Fruit fly (Drosophila melanogaster) whole organism, embryonic: Measurements from ENCODE around the gene wisp.

Experiments
- B-H1 ChIP-seq: fragments of 200-800 bp; sonication (Bioruptor generic); IDR thresholded peaks from 3 replicates; pipeline ENCODE4 v1.3.6; 2022; ENCODE audit warnings: missing biosample characterization, missing genetic modification characterization
- CG10431 ChIP-seq: fragments of 200-800 bp; sonication (Bioruptor generic); optimal IDR thresholded peaks from 3 replicates; lab custom pipeline; 2018; ENCODE audit warnings: missing biosample characterization, mild to moderate bottlenecking, missing genetic modification characterization
- CG10979 ChIP-seq: fragments of 200-800 bp; sonication (Bioruptor generic); optimal IDR thresholded peaks from 2 replicates; lab custom pipeline; 2018; ENCODE audit warnings: missing biosample characterization, mild to moderate bottlenecking, missing genetic modification characterization, moderate library complexity
- CG11695 ChIP-seq: fragments of 200-800 bp; sonication (Bioruptor generic); IDR thresholded peaks from 3 replicates; pipeline ENCODE4 v1.3.6; 2022; ENCODE audit warnings: missing biosample characterization, missing genetic modification characterization
- CG12071 ChIP-seq: fragments of 200-800 bp; sonication (Bioruptor generic); optimal IDR thresholded peaks from 3 replicates; lab custom pipeline; 2018; ENCODE audit warnings: missing biosample characterization, mild to moderate bottlenecking, missing genetic modification characterization
- CG12155 ChIP-seq: fragments of 200-800 bp; sonication (Bioruptor generic); optimal IDR thresholded peaks from 3 replicates; lab custom pipeline; 2016; ENCODE audit warnings: missing biosample characterization, missing genetic modification characterization
- CG12391 ChIP-seq: fragments of 200-800 bp; sonication (Bioruptor generic); optimal IDR thresholded peaks from 3 replicates; lab custom pipeline; 2018; ENCODE audit warnings: missing biosample characterization, mild to moderate bottlenecking, missing genetic modification characterization, moderate library complexity
- CG12744 ChIP-seq: fragments of 200-800 bp; sonication (Bioruptor generic); optimal IDR thresholded peaks from 2 replicates; lab custom pipeline; 2016; ENCODE audit warnings: missing biosample characterization, missing genetic modification characterization
- CG12942 ChIP-seq: fragments of 200-800 bp; sonication (Bioruptor generic); optimal IDR thresholded peaks from 3 replicates; lab custom pipeline; 2016; ENCODE audit warnings: missing biosample characterization, missing genetic modification characterization
- CG13123 ChIP-seq: fragments of 200-800 bp; sonication (Bioruptor generic); optimal IDR thresholded peaks from 2 replicates; lab custom pipeline; 2016; ENCODE audit warnings: missing biosample characterization, missing genetic modification characterization
- CG17612 ChIP-seq: fragments of 200-800 bp; sonication (Bioruptor generic); IDR thresholded peaks from 2 replicates; pipeline ENCODE4 v1.3.6; 2022; ENCODE audit warnings: missing biosample characterization, missing genetic modification characterization
- CG31441 ChIP-seq: fragments of 200-800 bp; sonication (Bioruptor generic); IDR thresholded peaks from 2 replicates; pipeline ENCODE4 v1.3.6; 2022; ENCODE audit warnings: missing biosample characterization, missing genetic modification characterization
- CG34422 ChIP-seq: fragments of 200-800 bp; sonication (Bioruptor generic); IDR thresholded peaks from 3 replicates; pipeline ENCODE4 v1.3.6; 2022; ENCODE audit warnings: missing biosample characterization, missing genetic modification characterization
- CG4854 ChIP-seq: fragments of 200-800 bp; sonication (Bioruptor generic); optimal IDR thresholded peaks from 2 replicates; lab custom pipeline; 2016; ENCODE audit warnings: missing biosample characterization, missing genetic modification characterization, inconsistent platforms
- CG7271 ChIP-seq: fragments of 200-800 bp; sonication (Bioruptor generic); optimal IDR thresholded peaks from 2 replicates; lab custom pipeline; 2018; ENCODE audit warnings: missing biosample characterization, mild to moderate bottlenecking, missing genetic modification characterization, moderate library complexity
- CkIIα-i1 ChIP-seq: fragments of 200-800 bp; sonication (Bioruptor generic); IDR thresholded peaks from 2 replicates; pipeline ENCODE4 v1.3.6; 2022; ENCODE audit warnings: missing biosample characterization, missing genetic modification characterization
- Dip2 ChIP-seq: fragments of 200-800 bp; sonication (Bioruptor generic); IDR thresholded peaks from 2 replicates; pipeline ENCODE4 v1.3.6; 2022; ENCODE audit warnings: missing biosample characterization, missing genetic modification characterization
- Eip74EF ChIP-seq, 2 experiments: fragments of 200-800 bp in 1 of 2; fragments of >200 bp in 1 of 2; sonication (Bioruptor generic) in 1 of 2; optimal IDR thresholded peaks; 2 replicates each; lab custom pipeline; 2017 to 2019; ENCODE audit warnings: missing biosample characterization in 2 of 2, missing genetic modification characterization in 2 of 2, mild to moderate bottlenecking in 1 of 2, moderate library complexity in 1 of 2
- Fer1 ChIP-seq: fragments of 200-800 bp; sonication (Bioruptor generic); optimal IDR thresholded peaks from 2 replicates; lab custom pipeline; 2017; ENCODE audit warnings: missing biosample characterization, mild to moderate bottlenecking, missing genetic modification characterization
- Gsc ChIP-seq: fragments of 200-800 bp; sonication (Bioruptor generic); IDR thresholded peaks from 2 replicates; pipeline ENCODE4 v1.3.6; 2022; ENCODE audit warnings: missing biosample characterization, missing genetic modification characterization
- MBD-R2 ChIP-seq: fragments of 200-800 bp; sonication (Bioruptor generic); IDR thresholded peaks from 2 replicates; pipeline ENCODE4 v1.3.6; 2022; ENCODE audit warnings: missing biosample characterization, missing genetic modification characterization
- Med ChIP-seq: fragments of 200-800 bp; sonication (Bioruptor generic); peaks from one replicate; lab custom pipeline; 2016; ENCODE audit warnings: missing biosample characterization, missing genetic modification characterization, mild to moderate bottlenecking, inconsistent platforms, moderate library complexity
- NK7.1 ChIP-seq: fragments of 200-800 bp; sonication (Bioruptor generic); optimal IDR thresholded peaks from 3 replicates; lab custom pipeline; 2016; ENCODE audit warnings: missing biosample characterization, missing genetic modification characterization
- NfI ChIP-seq: fragments of 200-800 bp; sonication (Bioruptor generic); optimal IDR thresholded peaks from 3 replicates; lab custom pipeline; 2018; ENCODE audit warnings: missing biosample characterization, mild to moderate bottlenecking, missing genetic modification characterization, moderate library complexity
- Opbp ChIP-seq: fragments of 200-800 bp; sonication (Bioruptor generic); IDR thresholded peaks from 3 replicates; pipeline ENCODE4 v1.3.6; 2022; ENCODE audit warnings: missing biosample characterization, missing genetic modification characterization; ENCODE audit not compliant: partially characterized antibody
- Tbp ChIP-seq: fragments of >200 bp; optimal IDR thresholded peaks from 2 replicates; lab custom pipeline; 2018; ENCODE audit warnings: missing biosample characterization, missing genetic modification characterization
- Xrp1 ChIP-seq: fragments of 200-800 bp; sonication (Bioruptor generic); IDR thresholded peaks from 2 replicates; pipeline ENCODE4 v1.3.6; 2022; ENCODE audit warnings: missing biosample characterization, missing genetic modification characterization
- bab2 ChIP-seq: fragments of 200-800 bp; sonication (Bioruptor generic); optimal IDR thresholded peaks from 2 replicates; lab custom pipeline; 2016; ENCODE audit warnings: missing biosample characterization, missing genetic modification characterization
- chinmo ChIP-seq: fragments of 200-800 bp; sonication (Bioruptor generic); IDR thresholded peaks from 4 replicates; pipeline ENCODE4 v1.3.6; 2022; ENCODE audit warnings: missing biosample characterization, missing genetic modification characterization; ENCODE audit not compliant: partially characterized antibody
- esg ChIP-seq: fragments of 200-800 bp; sonication (Bioruptor generic); conservative IDR thresholded peaks from 2 replicates; pipeline ENCODE4 v1.3.6; 2022; ENCODE audit warnings: missing biosample characterization, missing genetic modification characterization
- fd64A ChIP-seq: fragments of 200-800 bp; sonication (Bioruptor generic); optimal IDR thresholded peaks from 3 replicates; lab custom pipeline; 2018; ENCODE audit warnings: missing biosample characterization, mild to moderate bottlenecking, missing genetic modification characterization
- lmd ChIP-seq: fragments of 200-800 bp; sonication (Bioruptor generic); IDR thresholded peaks from 2 replicates; pipeline ENCODE4 v1.3.6; 2022; ENCODE audit warnings: missing biosample characterization, missing genetic modification characterization
- p53 ChIP-seq: fragments of 200-800 bp; sonication (Bioruptor generic); optimal IDR thresholded peaks from 2 replicates; lab custom pipeline; 2016; ENCODE audit warnings: missing biosample characterization, missing genetic modification characterization
- pum ChIP-seq: fragments of 200-800 bp; sonication (Bioruptor generic); optimal IDR thresholded peaks from 2 replicates; lab custom pipeline; 2016; ENCODE audit warnings: missing biosample characterization, missing genetic modification characterization
- salm ChIP-seq: fragments of 200-800 bp; sonication (Bioruptor generic); optimal IDR thresholded peaks from 2 replicates; lab custom pipeline; 2018; ENCODE audit warnings: missing biosample characterization, mild to moderate bottlenecking, missing genetic modification characterization
- sima ChIP-seq: fragments of 200-800 bp; sonication (Bioruptor generic); optimal IDR thresholded peaks from 2 replicates; lab custom pipeline; 2016; ENCODE audit warnings: missing biosample characterization, missing genetic modification characterization
- slbo ChIP-seq: fragments of 200-800 bp; sonication (Bioruptor generic); IDR thresholded peaks from 2 replicates; pipeline ENCODE4 v1.3.6; 2022; ENCODE audit warnings: missing biosample characterization, missing genetic modification characterization
- so ChIP-seq: fragments of 200-800 bp; sonication (Bioruptor generic); IDR thresholded peaks from 3 replicates; pipeline ENCODE4 v1.3.6; 2022; ENCODE audit warnings: missing biosample characterization, missing genetic modification characterization
- ttk ChIP-seq: fragments of 200-800 bp; sonication (Bioruptor generic); IDR thresholded peaks from 2 replicates; pipeline ENCODE4 v2.1.2; 2022; ENCODE audit warnings: missing biosample characterization, missing genetic modification characterization
- tup ChIP-seq: fragments of 200-800 bp; sonication (Bioruptor generic); optimal IDR thresholded peaks from 2 replicates; lab custom pipeline; 2016; ENCODE audit warnings: missing biosample characterization, mild to moderate bottlenecking, missing genetic modification characterization, moderate library complexity
- unc-4 ChIP-seq: fragments of 200-800 bp; sonication (Bioruptor generic); IDR thresholded peaks from 2 replicates; pipeline ENCODE4 v1.3.6; 2022; ENCODE audit warnings: missing biosample characterization, missing genetic modification characterization; ENCODE audit not compliant: partially characterized antibody
- vnd ChIP-seq: fragments of 200-800 bp; sonication (Bioruptor generic); IDR thresholded peaks from 3 replicates; pipeline ENCODE4 v1.3.6; 2022; ENCODE audit warnings: missing biosample characterization, missing genetic modification characterization; ENCODE audit not compliant: partially characterized antibody
- wek ChIP-seq: fragments of 200-800 bp; sonication (Bioruptor generic); optimal IDR thresholded peaks from 3 replicates; lab custom pipeline; 2018; ENCODE audit warnings: missing biosample characterization, mild to moderate bottlenecking, missing genetic modification characterization, moderate library complexity
- zf30C ChIP-seq: fragments of 200-800 bp; sonication (Bioruptor generic); optimal IDR thresholded peaks from 3 replicates; lab custom pipeline; 2018; ENCODE audit warnings: missing biosample characterization, mild to moderate bottlenecking, missing genetic modification characterization

wisp gene

dm6 chrX:11920959-11921358, 27.2 kb downstream of the wisp start (continued):
- TF ChIP-seq lmd (GFP tag; lab: Robert Waterston, UW) = peak; percentile 91
- TF ChIP-seq unc-4 = no peak
- TF ChIP-seq CG10431 (GFP tag; lab: Kevin White, UChicago) = peak; percentile 71
- TF ChIP-seq pum (GFP tag; lab: Kevin White, UChicago) = peak; percentile 74
- peak; percentile 60 for TF ChIP-seq NK7.1 (GFP tag; lab: Kevin White, UChicago)
- TF ChIP-seq CG7271 (tag; lab: Kevin White, UChicago) = peak; percentile 8
- TF ChIP-seq CkIIα-i1 (GFP tag; lab: Robert Waterston, UW) = no peak
- TF ChIP-seq Opbp (GFP tag; lab: Robert Waterston, UW) = no peak
- peak; percentile 93; the same call in 2 of the 3 replicates for TF ChIP-seq CG11695 (GFP tag; lab: Robert Waterston, UW)
- peak; percentile 71 for TF ChIP-seq fd64A (GFP tag; lab: Kevin White, UChicago)
- TF ChIP-seq chinmo (GFP tag; lab: Robert Waterston, UW) = no peak
- TF ChIP-seq ttk (GFP tag; lab: Robert Waterston, UW) = peak; percentile 87
- TF ChIP-seq B-H1 (GFP tag; lab: Robert Waterston, UW) = peak; percentile 79
- TF ChIP-seq Gsc (GFP tag; lab: Robert Waterston, UW) = peak; percentile 35; the same call in 1 of the 2 replicates
- peak; percentile 62 for TF ChIP-seq CG17612 (GFP tag; lab: Robert Waterston, UW)
- TF ChIP-seq Xrp1 (GFP tag; lab: Robert Waterston, UW) = peak; percentile 89
- no peak for TF ChIP-seq p53 (GFP tag; lab: Kevin White, UChicago)
- TF ChIP-seq Med (GFP tag; lab: Kevin White, UChicago) = peak; percentile 93
- peak; percentile 92 for TF ChIP-seq Fer1 (GFP tag; lab: Kevin White, UChicago)
- peak; percentile 96 for TF ChIP-seq CG31441 (GFP tag; lab: Robert Waterston, UW)
- TF ChIP-seq CG13123 = peak; percentile 70
- peak; percentile 62 for TF ChIP-seq CG12744 (GFP tag; lab: Kevin White, UChicago)
- peak; percentile 92 for TF ChIP-seq CG10979 (tag; lab: Kevin White, UChicago)
- TF ChIP-seq bab2 (GFP tag; lab: Kevin White, UChicago) = peak; percentile 84
- TF ChIP-seq salm (tag; lab: Kevin White, UChicago) = peak; percentile 84
- peak in 1 of 2 experiments; percentile 95 for TF ChIP-seq Eip74EF (GFP tag; optimal IDR thresholded peaks at IDR 0.05; lab: Kevin White, UChicago)
- TF ChIP-seq zf30C (GFP tag; lab: Kevin White, UChicago) = peak; percentile 78
- peak; percentile 87 for TF ChIP-seq NfI (GFP tag; lab: Kevin White, UChicago)
- no peak for TF ChIP-seq sima (GFP tag; lab: Kevin White, UChicago)
- peak; percentile 82 for TF ChIP-seq esg (GFP tag; lab: Robert Waterston, UW)
- TF ChIP-seq Dip2 = 0 out of 2 replicates have a peak, but pooled peaks have one; percentile 19
- peak; percentile 67 for TF ChIP-seq wek
- TF ChIP-seq vnd (GFP tag; lab: Robert Waterston, UW) = no peak
- TF ChIP-seq Tbp (GFP tag; lab: Kevin White, UChicago) = no peak
- TF ChIP-seq CG12155 (GFP tag; lab: Kevin White, UChicago) = peak; percentile 75
- peak; percentile 83 for TF ChIP-seq CG12071
- TF ChIP-seq slbo (GFP tag; lab: Robert Waterston, UW) = peak; percentile 81
- TF ChIP-seq CG12942 = peak; percentile 72
- TF ChIP-seq CG4854 = peak; percentile 65
- TF ChIP-seq CG34422 (GFP tag; lab: Robert Waterston, UW) = peak; percentile 87
- TF ChIP-seq so = peak; percentile 86
- peak; percentile 28; the same call in 1 of the 2 replicates for TF ChIP-seq MBD-R2 (GFP tag; lab: Robert Waterston, UW)
- no peak for TF ChIP-seq tup (GFP tag; lab: Kevin White, UChicago)
- TF ChIP-seq CG12391 = peak; percentile 92
